Fruit fly (Drosophila melanogaster): ENCODE measurements around the gene PGRP-LD.
A peak's percentile ranks its signal among the peaks of the same experiment; 100 is the strongest.

The PGRP-LD gene

DNA sequence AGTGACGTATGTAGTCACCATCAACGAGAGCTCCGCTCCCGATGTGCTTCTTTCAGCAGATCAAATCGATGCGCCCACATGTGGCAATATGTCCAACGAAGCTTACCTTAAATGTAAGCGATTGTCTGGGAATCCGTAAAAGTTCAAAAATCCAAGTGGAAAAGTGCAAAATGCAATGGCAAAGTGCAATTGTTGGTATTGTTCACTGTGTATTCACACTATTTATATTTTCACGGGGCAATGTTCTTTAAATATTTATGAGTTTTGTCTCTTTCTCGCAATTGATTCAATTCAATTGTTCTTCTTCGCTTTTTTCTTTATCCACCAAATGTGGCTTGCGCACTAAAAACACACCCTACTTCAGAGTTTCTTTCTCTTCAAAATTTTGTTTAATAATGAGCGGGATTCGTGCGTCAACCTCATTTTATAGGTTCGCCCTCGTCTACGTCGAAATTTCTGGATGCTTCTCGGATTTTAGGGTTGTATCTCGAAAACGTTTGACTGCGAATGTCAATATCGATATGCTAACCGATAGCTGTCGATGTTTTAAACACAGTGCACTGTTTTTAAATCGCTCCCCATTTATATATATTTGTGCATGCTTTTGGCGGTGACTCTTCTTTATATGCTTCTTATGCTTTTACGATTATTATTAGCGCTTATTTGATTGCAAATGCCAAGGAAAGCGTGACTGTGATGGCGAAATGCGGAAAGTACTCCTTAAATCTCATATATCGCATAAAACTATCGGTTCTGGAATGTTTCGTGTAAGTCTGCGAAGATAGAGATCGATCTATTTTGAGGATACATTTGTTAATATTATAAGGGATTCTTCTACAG lies 27.9 kb upstream of the PGRP-LD start, which contains the start of gene DnaJ-1 (continued):
- TF ChIP-seq CG13624 (GFP tag; optimal IDR thresholded peaks at IDR 0.05) (peak; percentile 22), CG1024 (GFP tag; IDR thresholded peaks at IDR 0.05) (no peak), Xbp1 (GFP tag; optimal IDR thresholded peaks at IDR 0.05) (no peak), salm (tag; optimal IDR thresholded peaks at IDR 0.05) (peak; percentile 19), CG11504 (tag; optimal IDR thresholded peaks at IDR 0.05) (no peak), sim (GFP tag; IDR thresholded peaks at IDR 0.05) (no peak), Trl (optimal IDR thresholded peaks at IDR 0.05) (peak in 1 of 2 experiments; percentile 17), Trl (GFP tag; optimal IDR thresholded peaks at IDR 0.05) (no peak), Dad (GFP tag; optimal IDR thresholded peaks at IDR 0.05) (no peak), PHDP (tag; optimal IDR thresholded peaks at IDR 0.05) (peak; percentile 31), CG12155 (GFP tag; optimal IDR thresholded peaks at IDR 0.05) (no peak), CG14860 (GFP tag; IDR thresholded peaks at IDR 0.05; ENCODE audit: partially characterized antibody) (peak; percentile 99), knrl (GFP tag; IDR thresholded peaks at IDR 0.05; ENCODE audit: partially characterized antibody) (peak; percentile 99), zfh2 (GFP tag; optimal IDR thresholded peaks at IDR 0.05) (no peak), NFAT (GFP tag; IDR thresholded peaks at IDR 0.05) (peak; percentile 29; the same call in 1 of the 2 replicates), mirr (GFP tag; optimal IDR thresholded peaks at IDR 0.05) (no peak), CG6765 (GFP tag; optimal IDR thresholded peaks at IDR 0.05) (no peak), CG17912 (GFP tag; optimal IDR thresholded peaks at IDR 0.05) (peak; percentile 27), CG10274 (GFP tag; optimal IDR thresholded peaks at IDR 0.05) (no peak), Nf-YB (GFP tag; optimal IDR thresholded peaks at IDR 0.05) (peak; percentile 34), row (GFP tag; IDR thresholded peaks at IDR 0.05) (peak; percentile 78), zen (tag; optimal IDR thresholded peaks at IDR 0.05) (peak; percentile 40), Blimp-1 (GFP tag; optimal IDR thresholded peaks at IDR 0.05) (no peak), pho (GFP tag; optimal IDR thresholded peaks at IDR 0.05) (no peak), bigmax (GFP tag; optimal IDR thresholded peaks at IDR 0.05) (peak; percentile 53), CG3407 (GFP tag; optimal IDR thresholded peaks at IDR 0.05) (peak; percentile 26), CG3838 (GFP tag; optimal IDR thresholded peaks at IDR 0.05) (no peak), CG13123 (GFP tag; optimal IDR thresholded peaks at IDR 0.05) (no peak), sens (GFP tag) (peak; percentile 82), CG10543 (GFP tag; optimal IDR thresholded peaks at IDR 0.05) (peak; percentile 69), crp (GFP tag; optimal IDR thresholded peaks at IDR 0.05) (no peak), trem (tag; optimal IDR thresholded peaks at IDR 0.05) (peak; percentile 31), CG34376 (GFP tag; optimal IDR thresholded peaks at IDR 0.05) (peak; percentile 90), sob (GFP tag; IDR thresholded peaks at IDR 0.05) (no peak), Jarid2 (GFP tag; optimal IDR thresholded peaks at IDR 0.05) (peak; percentile 78), p53 (GFP tag; optimal IDR thresholded peaks at IDR 0.05) (no peak), Usf (GFP tag; optimal IDR thresholded peaks at IDR 0.05) (no peak), CG15514 (GFP tag; optimal IDR thresholded peaks at IDR 0.05) (peak; percentile 43), cg (GFP tag; optimal IDR thresholded peaks at IDR 0.05) (no peak), fu2 (GFP tag; optimal IDR thresholded peaks at IDR 0.05) (peak; percentile 30), chm (GFP tag; IDR thresholded peaks at IDR 0.05) (peak; percentile 26; the same call in 1 of the 2 replicates), CG6683 (GFP tag; optimal IDR thresholded peaks at IDR 0.05) (no peak), sima (GFP tag; optimal IDR thresholded peaks at IDR 0.05) (no peak), Hey (tag; optimal IDR thresholded peaks at IDR 0.05) (peak; percentile 24), stc (GFP tag; IDR thresholded peaks at IDR 0.05) (no peak), CG15073 (GFP tag; optimal IDR thresholded peaks at IDR 0.05) (no peak)
